Fruit fly (Drosophila melanogaster) whole organism, prepupa: ENCODE data around the gene Sry-beta.

Experiments
- Blimp-1 ChIP-seq: fragments of 200-800 bp; sonication (Bioruptor generic); optimal IDR thresholded peaks from 3 replicates; lab custom pipeline; 2017; ENCODE audit warnings: missing biosample characterization, missing genetic modification characterization, mild to moderate bottlenecking, moderate library complexity, missing genetic modification reagents
- CG10631 ChIP-seq: fragments of 200-800 bp; sonication (Bioruptor generic); optimal IDR thresholded peaks from 2 replicates; lab custom pipeline; 2016; ENCODE audit warnings: missing biosample characterization, missing genetic modification characterization
- CG10669 ChIP-seq: fragments of 200-800 bp; sonication (Bioruptor generic); optimal IDR thresholded peaks from 3 replicates; lab custom pipeline; 2018; ENCODE audit warnings: missing biosample characterization, mild to moderate bottlenecking, missing genetic modification characterization, moderate library complexity
- CG11762 ChIP-seq: fragments of 200-800 bp; sonication (Bioruptor generic); optimal IDR thresholded peaks from 3 replicates; lab custom pipeline; 2016; ENCODE audit warnings: missing biosample characterization, missing genetic modification characterization; ENCODE audit not compliant: insufficient read depth
- CG15336 ChIP-seq: fragments of 200-800 bp; sonication (Bioruptor generic); IDR thresholded peaks from 2 replicates; pipeline ENCODE4 v1.3.6; 2022; ENCODE audit warnings: missing biosample characterization, missing genetic modification characterization
- CG1621 ChIP-seq: fragments of 200-800 bp; sonication (Bioruptor generic); optimal IDR thresholded peaks from 3 replicates; lab custom pipeline; 2018; ENCODE audit warnings: missing biosample characterization, mild to moderate bottlenecking, missing genetic modification characterization
- CG16779 ChIP-seq: fragments of 200-800 bp; sonication (Bioruptor generic); optimal IDR thresholded peaks from 3 replicates; lab custom pipeline; 2017; ENCODE audit warnings: missing biosample characterization, mild to moderate bottlenecking, missing genetic modification characterization
- CG3032 ChIP-seq: fragments of 200-800 bp; optimal IDR thresholded peaks from 2 replicates; lab custom pipeline; 2019; ENCODE audit warnings: missing biosample characterization, mild to moderate bottlenecking, missing genetic modification characterization, moderate library complexity
- CG31627 ChIP-seq: fragments of 200-800 bp; sonication (Bioruptor generic); optimal IDR thresholded peaks from 3 replicates; lab custom pipeline; 2016; ENCODE audit warnings: missing biosample characterization, missing genetic modification characterization
- CG32006 ChIP-seq: fragments of 200-800 bp; sonication (Bioruptor generic); optimal IDR thresholded peaks from 3 replicates; lab custom pipeline; 2017; ENCODE audit warnings: missing biosample characterization, mild to moderate bottlenecking, missing genetic modification characterization
- CG34406 ChIP-seq: fragments of 200-800 bp; sonication (Bioruptor generic); optimal IDR thresholded peaks from 3 replicates; lab custom pipeline; 2016; ENCODE audit warnings: missing biosample characterization, missing genetic modification characterization
- CG3919 ChIP-seq: fragments of 200-800 bp; sonication (Bioruptor generic); optimal IDR thresholded peaks from 3 replicates; lab custom pipeline; 2016; ENCODE audit warnings: missing biosample characterization, missing genetic modification characterization
- CG4318 ChIP-seq: fragments of 200-800 bp; sonication (Bioruptor generic); optimal IDR thresholded peaks from 3 replicates; lab custom pipeline; 2017; ENCODE audit warnings: missing biosample characterization, mild to moderate bottlenecking, missing genetic modification characterization
- CG6163 ChIP-seq: fragments of 200-800 bp; sonication (Bioruptor generic); IDR thresholded peaks from 3 replicates; pipeline ENCODE4 v1.3.6; 2022; ENCODE audit warnings: missing biosample characterization, missing genetic modification characterization
- CG6276 ChIP-seq: fragments of 200-800 bp; sonication (Bioruptor generic); optimal IDR thresholded peaks from 2 replicates; lab custom pipeline; 2017; ENCODE audit warnings: missing biosample characterization, mild to moderate bottlenecking, missing genetic modification characterization
- CG6792 ChIP-seq: fragments of 200-800 bp; sonication (Bioruptor generic); optimal IDR thresholded peaks from 3 replicates; lab custom pipeline; 2016; ENCODE audit warnings: missing biosample characterization, missing genetic modification characterization
- CG6854 ChIP-seq: fragments of 200-800 bp; sonication (Bioruptor generic); optimal IDR thresholded peaks from 2 replicates; lab custom pipeline; 2017; ENCODE audit warnings: missing biosample characterization, mild to moderate bottlenecking, missing genetic modification characterization
- CG7368 ChIP-seq: fragments of 200-800 bp; sonication (Bioruptor generic); optimal IDR thresholded peaks from 3 replicates; lab custom pipeline; 2016; ENCODE audit warnings: missing biosample characterization, missing genetic modification characterization
- CG8119 ChIP-seq: fragments of 200-800 bp; sonication (Bioruptor generic); IDR thresholded peaks from 3 replicates; pipeline ENCODE4 v1.3.6; 2022; ENCODE audit warnings: missing biosample characterization, missing genetic modification characterization
- CG8319 ChIP-seq: fragments of 200-800 bp; sonication (Bioruptor generic); optimal IDR thresholded peaks from 3 replicates; lab custom pipeline; 2016; ENCODE audit warnings: missing biosample characterization, missing genetic modification characterization
- CG8632 ChIP-seq: fragments of 200-800 bp; sonication (Bioruptor generic); optimal IDR thresholded peaks from 3 replicates; lab custom pipeline; 2016; ENCODE audit warnings: missing biosample characterization, missing genetic modification characterization
- CG9139 ChIP-seq: fragments of 200-800 bp; sonication (Bioruptor generic); optimal IDR thresholded peaks from 3 replicates; lab custom pipeline; 2017; ENCODE audit warnings: missing biosample characterization, mild to moderate bottlenecking, missing genetic modification characterization
- Eip75B ChIP-seq: fragments of 200-800 bp; sonication (Bioruptor generic); optimal IDR thresholded peaks from 3 replicates; lab custom pipeline; 2016; ENCODE audit warnings: missing biosample characterization, missing genetic modification characterization
- Eip78C ChIP-seq: fragments of 200-800 bp; sonication (Bioruptor generic); peaks from one replicate; lab custom pipeline; 2016; ENCODE audit warnings: missing biosample characterization, missing genetic modification characterization
- Eip93F ChIP-seq: fragments of 200-800 bp; sonication (Bioruptor generic); optimal IDR thresholded peaks from 2 replicates; lab custom pipeline; 2016; ENCODE audit warnings: missing biosample characterization, mild to moderate bottlenecking, missing genetic modification characterization
- Ets21C ChIP-seq: fragments of 200-800 bp; sonication (Bioruptor generic); optimal IDR thresholded peaks from 3 replicates; lab custom pipeline; 2016; ENCODE audit warnings: missing biosample characterization, missing genetic modification characterization
- Ets96B ChIP-seq: fragments of 200-800 bp; optimal IDR thresholded peaks from 2 replicates; lab custom pipeline; 2019; ENCODE audit warnings: missing biosample characterization, mild to moderate bottlenecking, missing genetic modification characterization, moderate library complexity
- Gug ChIP-seq: fragments of 200-800 bp; sonication (Bioruptor generic); IDR thresholded peaks from 2 replicates; pipeline ENCODE4 v1.3.6; 2022; ENCODE audit warnings: missing biosample characterization, missing genetic modification characterization
- Hr38 ChIP-seq: sonication (Bioruptor generic); optimal IDR thresholded peaks from 2 replicates; lab custom pipeline; 2016; ENCODE audit warnings: missing biosample characterization, missing genetic modification characterization
- Hr39 ChIP-seq: fragments of 200-800 bp; sonication (Bioruptor generic); optimal IDR thresholded peaks from 2 replicates; lab custom pipeline; 2016; ENCODE audit warnings: missing biosample characterization, missing genetic modification characterization
- Lpt ChIP-seq: fragments of 200-800 bp; sonication (Bioruptor generic); optimal IDR thresholded peaks from 3 replicates; lab custom pipeline; 2016; ENCODE audit warnings: missing biosample characterization, missing genetic modification characterization
- Met ChIP-seq: fragments of 200-800 bp; sonication (Bioruptor generic); optimal IDR thresholded peaks from 3 replicates; lab custom pipeline; 2016; ENCODE audit warnings: missing biosample characterization, missing genetic modification characterization
- OdsH ChIP-seq: fragments of 200-800 bp; sonication (Bioruptor generic); optimal IDR thresholded peaks from 3 replicates; lab custom pipeline; 2016; ENCODE audit warnings: missing biosample characterization, missing genetic modification characterization
- Sox14 ChIP-seq: fragments of 200-800 bp; sonication (Bioruptor generic); optimal IDR thresholded peaks from 3 replicates; lab custom pipeline; 2016; ENCODE audit warnings: missing biosample characterization, missing genetic modification characterization
- Sox15 ChIP-seq: fragments of 200-800 bp; sonication (Bioruptor generic); optimal IDR thresholded peaks from 3 replicates; lab custom pipeline; 2016; ENCODE audit warnings: missing biosample characterization, missing genetic modification characterization
- achi ChIP-seq: fragments of 200-800 bp; sonication (Bioruptor generic); optimal IDR thresholded peaks from 3 replicates; lab custom pipeline; 2016; ENCODE audit warnings: missing biosample characterization, missing genetic modification characterization
- acj6 ChIP-seq: fragments of 200-800 bp; sonication (Bioruptor generic); optimal IDR thresholded peaks from 3 replicates; lab custom pipeline; 2016; ENCODE audit warnings: missing biosample characterization, missing genetic modification characterization
- cyc ChIP-seq: fragments of 200-800 bp; sonication (Bioruptor generic); optimal IDR thresholded peaks from 3 replicates; lab custom pipeline; 2016; ENCODE audit warnings: missing biosample characterization, missing genetic modification characterization
- dac ChIP-seq: fragments of 200-800 bp; sonication (Bioruptor generic); optimal IDR thresholded peaks from 2 replicates; lab custom pipeline; 2017; ENCODE audit warnings: missing biosample characterization, mild to moderate bottlenecking, missing genetic modification characterization
- eg ChIP-seq: fragments of 200-800 bp; sonication (Bioruptor generic); IDR thresholded peaks from 3 replicates; pipeline ENCODE4 v1.3.6; 2022; ENCODE audit warnings: missing biosample characterization, missing genetic modification characterization
- esn ChIP-seq: fragments of 200-800 bp; sonication (Bioruptor generic); optimal IDR thresholded peaks from 2 replicates; lab custom pipeline; 2016; ENCODE audit warnings: missing biosample characterization, mild to moderate bottlenecking, missing genetic modification characterization, moderate library complexity
- fd59A ChIP-seq: fragments of 200-800 bp; sonication (Bioruptor generic); optimal IDR thresholded peaks from 2 replicates; lab custom pipeline; 2017; ENCODE audit warnings: missing biosample characterization, mild to moderate bottlenecking, missing genetic modification characterization, missing genetic modification reagents
- fd85E ChIP-seq: fragments of 200-800 bp; sonication (Bioruptor generic); optimal IDR thresholded peaks from 3 replicates; lab custom pipeline; 2016; ENCODE audit warnings: missing biosample characterization, missing genetic modification characterization
- fkh ChIP-seq: fragments of 200-800 bp; sonication (Bioruptor generic); optimal IDR thresholded peaks from 3 replicates; lab custom pipeline; 2017; ENCODE audit warnings: missing biosample characterization, mild to moderate bottlenecking, missing genetic modification characterization, moderate library complexity
- lz ChIP-seq: fragments of 200-800 bp; sonication (Bioruptor generic); optimal IDR thresholded peaks from 3 replicates; lab custom pipeline; 2016; ENCODE audit warnings: missing biosample characterization, missing genetic modification characterization
- net ChIP-seq: fragments of 200-800 bp; sonication (Bioruptor generic); optimal IDR thresholded peaks from 3 replicates; lab custom pipeline; 2016; ENCODE audit warnings: missing biosample characterization, missing genetic modification characterization
- pdm3 ChIP-seq: fragments of 200-800 bp; sonication (Bioruptor generic); optimal IDR thresholded peaks from 3 replicates; lab custom pipeline; 2016; ENCODE audit warnings: missing biosample characterization, missing genetic modification characterization
- salr ChIP-seq, 2 experiments: fragments of 200-800 bp; sonication (Bioruptor generic); optimal IDR thresholded peaks; 3 replicates each; lab custom pipeline; 2016 to 2018; ENCODE audit warnings: missing biosample characterization in 2 of 2, missing genetic modification characterization in 2 of 2, mild to moderate bottlenecking in 1 of 2
- spab ChIP-seq: fragments of 200-800 bp; sonication (Bioruptor generic); optimal IDR thresholded peaks from 2 replicates; lab custom pipeline; 2017; ENCODE audit warnings: missing biosample characterization, mild to moderate bottlenecking, missing genetic modification characterization, missing genetic modification reagents
- ss ChIP-seq, 2 experiments: fragments of 200-800 bp; sonication (Bioruptor generic); optimal IDR thresholded peaks; 2 replicates in 1 of 2; 3 replicates in 1 of 2; lab custom pipeline; 2017 to 2018; ENCODE audit warnings: mild to moderate bottlenecking in 2 of 2, missing biosample characterization in 2 of 2, missing genetic modification characterization in 2 of 2, moderate library complexity in 1 of 2
- svp ChIP-seq: fragments of 200-800 bp; sonication (Bioruptor generic); peaks from one replicate; lab custom pipeline; 2016; ENCODE audit warnings: missing biosample characterization, missing genetic modification characterization
- topi ChIP-seq: fragments of 200-800 bp; sonication (Bioruptor generic); optimal IDR thresholded peaks from 3 replicates; lab custom pipeline; 2016; ENCODE audit warnings: missing biosample characterization, missing genetic modification characterization
- vri ChIP-seq: fragments of 200-800 bp; sonication (Bioruptor generic); optimal IDR thresholded peaks from 3 replicates; lab custom pipeline; 2016; ENCODE audit warnings: missing biosample characterization, mild to moderate bottlenecking, missing genetic modification characterization

The Sry-beta gene

DNA sequence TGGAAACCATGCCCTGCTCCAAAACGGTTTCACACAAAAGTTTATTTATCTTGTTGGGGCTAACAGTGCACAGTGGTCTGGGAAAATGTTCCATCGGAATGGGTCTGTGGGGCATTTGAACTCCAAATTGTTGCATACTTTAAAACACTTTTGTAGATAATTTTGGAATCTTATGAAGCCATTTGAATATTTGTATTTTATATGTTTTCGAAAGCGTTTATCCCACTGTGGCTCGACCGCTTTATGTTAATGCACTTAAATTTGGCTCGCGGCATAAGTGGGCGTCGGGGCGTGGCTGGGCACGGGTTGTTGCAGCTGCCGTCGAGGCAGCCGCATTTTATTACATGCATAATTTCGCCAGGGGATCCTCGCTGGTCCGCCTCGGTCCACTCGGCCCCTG lies 32.3 kb downstream of the Sry-beta start:
- TF ChIP-seq CG6276 (GFP tag; lab: Kevin White, UChicago) = peak; percentile 35
- peak; percentile 7 for TF ChIP-seq Sox14
- TF ChIP-seq CG1621 (tag; lab: Kevin White, UChicago) = no peak
- peak; percentile 10 for TF ChIP-seq net
- TF ChIP-seq CG31627 (GFP tag; lab: Kevin White, UChicago) = peak; percentile 44
- peak; percentile 42; the same call in 2 of the 3 replicates for TF ChIP-seq CG8119
- TF ChIP-seq Gug (GFP tag; lab: Robert Waterston, UW) = no peak
- TF ChIP-seq CG4318 = no peak
- TF ChIP-seq vri (GFP tag; lab: Kevin White, UChicago) = peak; percentile 19
- TF ChIP-seq achi (GFP tag; lab: Kevin White, UChicago) = peak; percentile 39
- no peak for TF ChIP-seq Ets96B (tag; lab: Kevin White, UChicago)
- no peak for TF ChIP-seq ss (GFP tag; optimal IDR thresholded peaks at IDR 0.05; lab: Kevin White, UChicago)
- TF ChIP-seq Blimp-1 (GFP tag; lab: Kevin White, UChicago) = no peak
- TF ChIP-seq Hr39 = peak; percentile 48
- peak; percentile 23 for TF ChIP-seq CG7368 (GFP tag; lab: Kevin White, UChicago)
- TF ChIP-seq topi (GFP tag; lab: Kevin White, UChicago) = peak; percentile 64
- TF ChIP-seq CG6854 (GFP tag; lab: Kevin White, UChicago) = no peak
- TF ChIP-seq lz (GFP tag; lab: Kevin White, UChicago) = peak; percentile 17
- TF ChIP-seq CG16779 = no peak
- no peak for TF ChIP-seq CG6792
- TF ChIP-seq CG8632 (GFP tag; lab: Kevin White, UChicago) = peak; percentile 7
- TF ChIP-seq acj6 = peak; percentile 37
- no peak for TF ChIP-seq Lpt
- TF ChIP-seq CG32006 = peak; percentile 32
- TF ChIP-seq esn (GFP tag; lab: Kevin White, UChicago) = peak; percentile 44
- no peak for TF ChIP-seq CG10669
- TF ChIP-seq CG10631 (GFP tag; lab: Kevin White, UChicago) = no peak
- TF ChIP-seq Eip93F = no peak
- no peak for TF ChIP-seq salr (GFP tag; optimal IDR thresholded peaks at IDR 0.05; lab: Kevin White, UChicago)
- no peak for TF ChIP-seq pdm3 (GFP tag; lab: Kevin White, UChicago)
- TF ChIP-seq CG6163 (GFP tag; lab: Robert Waterston, UW) = peak; percentile 82
- TF ChIP-seq CG3919 (GFP tag; lab: Kevin White, UChicago) = peak; percentile 43
- TF ChIP-seq dac (GFP tag; lab: Kevin White, UChicago) = no peak
- no peak for TF ChIP-seq fd59A
- TF ChIP-seq CG8319 (GFP tag; lab: Kevin White, UChicago) = no peak
- 0 out of 2 replicates have a peak, but pooled peaks have one; percentile 38 for TF ChIP-seq CG15336 (GFP tag; lab: Robert Waterston, UW)
- TF ChIP-seq CG34406 (GFP tag; lab: Kevin White, UChicago) = peak; percentile 5
- peak; percentile 87 for TF ChIP-seq svp (GFP tag; lab: Kevin White, UChicago)
- peak; percentile 75 for TF ChIP-seq eg (GFP tag; lab: Robert Waterston, UW)
- no peak for TF ChIP-seq fkh
- TF ChIP-seq CG3032 (tag; lab: Kevin White, UChicago) = no peak
- TF ChIP-seq fd85E (GFP tag; lab: Kevin White, UChicago) = no peak
- TF ChIP-seq Hr38 (GFP tag; lab: Kevin White, UChicago) = no peak
- peak; percentile 23 for TF ChIP-seq Met (GFP tag; lab: Kevin White, UChicago)
- TF ChIP-seq spab (GFP tag; lab: Kevin White, UChicago) = no peak
- peak; percentile 14 for TF ChIP-seq Sox15 (GFP tag; lab: Kevin White, UChicago)
- TF ChIP-seq cyc (GFP tag; lab: Kevin White, UChicago) = peak; percentile 40
- no peak for TF ChIP-seq CG11762
- TF ChIP-seq Eip78C = peak; percentile 75
- TF ChIP-seq Ets21C (GFP tag; lab: Kevin White, UChicago) = peak; percentile 42
- peak; percentile 34 for TF ChIP-seq Eip75B (GFP tag; lab: Kevin White, UChicago)
- TF ChIP-seq OdsH (GFP tag; lab: Kevin White, UChicago) = peak; percentile 34
- TF ChIP-seq CG9139 (GFP tag; lab: Kevin White, UChicago) = no peak
